Worm (Caenorhabditis elegans): ENCODE data around the gene C18B2.5.

ce11 chrX:3572490-3572889 lies 38.4 kb downstream of the C18B2.5 start, which contains the start of gene vit-3:
- TF ChIP-seq lin-39 (tag; optimal IDR thresholded peaks at IDR 0.05), result no peak
- TF ChIP-seq snpc-4 (tag; optimal IDR thresholded peaks at IDR 0.05), result no peak
- no peak for TF ChIP-seq nhr-11 (tag; optimal IDR thresholded peaks at IDR 0.05)
- TF ChIP-seq fos-1 (tag; optimal IDR thresholded peaks at IDR 0.05), result no peak
- no peak for TF ChIP-seq elt-2 (tag; optimal IDR thresholded peaks at IDR 0.05)
- no peak for TF ChIP-seq mdl-1 (tag; optimal IDR thresholded peaks at IDR 0.05)
- no peak for TF ChIP-seq pqm-1 (tag; optimal IDR thresholded peaks at IDR 0.05)
- TF ChIP-seq nhr-77 (tag; optimal IDR thresholded peaks at IDR 0.05), result no peak
- TF ChIP-seq nfya-1 (tag; optimal IDR thresholded peaks at IDR 0.05; ENCODE audit: insufficient read depth), result no peak
- TF ChIP-seq ama-1 (optimal IDR thresholded peaks at IDR 0.05), result no peak
- no peak for TF ChIP-seq R02D3.7 (tag; optimal IDR thresholded peaks at IDR 0.05)
- no peak for TF ChIP-seq ZK546.5 (tag; optimal IDR thresholded peaks at IDR 0.05)
- TF ChIP-seq eor-1 (tag; optimal IDR thresholded peaks at IDR 0.05), result no peak
- no peak for TF ChIP-seq zag-1 (tag; optimal IDR thresholded peaks at IDR 0.05)
